Fruit fly (Drosophila melanogaster) whole organism, embryonic: ENCODE results near the gene Atg12.
A peak's percentile ranks its signal among the peaks of the same experiment; 100 is the strongest.

ENCODE experiments used
- Atf-2 ChIP-seq: fragments of 200-800 bp; sonication (Bioruptor generic); optimal IDR thresholded peaks from 2 replicates; lab custom pipeline; 2016; ENCODE audit warnings: missing biosample characterization, missing genetic modification characterization
- CG10267 ChIP-seq: fragments of 200-800 bp; sonication (Bioruptor generic); optimal IDR thresholded peaks from 2 replicates; lab custom pipeline; 2018; ENCODE audit warnings: missing biosample characterization, mild to moderate bottlenecking, missing genetic modification characterization, moderate library complexity
- CG11093 ChIP-seq: fragments of 200-800 bp; sonication (Bioruptor generic); IDR thresholded peaks from 3 replicates; pipeline ENCODE4 v1.3.6; 2022; ENCODE audit warnings: missing biosample characterization, missing genetic modification characterization
- CG12155 ChIP-seq: fragments of 200-800 bp; sonication (Bioruptor generic); optimal IDR thresholded peaks from 3 replicates; lab custom pipeline; 2016; ENCODE audit warnings: missing biosample characterization, missing genetic modification characterization
- CG13123 ChIP-seq: fragments of 200-800 bp; sonication (Bioruptor generic); optimal IDR thresholded peaks from 2 replicates; lab custom pipeline; 2016; ENCODE audit warnings: missing biosample characterization, missing genetic modification characterization
- CG13624 ChIP-seq: fragments of 200-800 bp; sonication (Bioruptor generic); optimal IDR thresholded peaks from 2 replicates; lab custom pipeline; 2016; ENCODE audit warnings: missing biosample characterization, missing genetic modification characterization
- CG15073 ChIP-seq: fragments of 200-800 bp; sonication (Bioruptor generic); optimal IDR thresholded peaks from 2 replicates; lab custom pipeline; 2016; ENCODE audit warnings: missing biosample characterization, missing genetic modification characterization
- CG16815 ChIP-seq: fragments of 200-800 bp; sonication (Bioruptor generic); optimal IDR thresholded peaks from 3 replicates; lab custom pipeline; 2017; ENCODE audit warnings: missing biosample characterization, mild to moderate bottlenecking, missing genetic modification characterization
- CG18262 ChIP-seq: fragments of 200-800 bp; optimal IDR thresholded peaks from 3 replicates; lab custom pipeline; 2019; ENCODE audit warnings: missing biosample characterization, mild to moderate bottlenecking, missing genetic modification characterization, moderate library complexity
- CG31441 ChIP-seq: fragments of 200-800 bp; sonication (Bioruptor generic); IDR thresholded peaks from 2 replicates; pipeline ENCODE4 v1.3.6; 2022; ENCODE audit warnings: missing biosample characterization, missing genetic modification characterization
- CG3407 ChIP-seq: fragments of 200-800 bp; sonication (Bioruptor generic); optimal IDR thresholded peaks from 2 replicates; lab custom pipeline; 2018; ENCODE audit warnings: missing biosample characterization, mild to moderate bottlenecking, missing genetic modification characterization
- CG3838 ChIP-seq: fragments of 200-800 bp; sonication (Bioruptor generic); optimal IDR thresholded peaks from 3 replicates; lab custom pipeline; 2016; ENCODE audit warnings: missing biosample characterization, missing genetic modification characterization
- CG4854 ChIP-seq: fragments of 200-800 bp; sonication (Bioruptor generic); optimal IDR thresholded peaks from 2 replicates; lab custom pipeline; 2016; ENCODE audit warnings: missing biosample characterization, missing genetic modification characterization, inconsistent platforms
- CG5245 ChIP-seq: fragments of 200-800 bp; sonication (Bioruptor generic); optimal IDR thresholded peaks from 3 replicates; lab custom pipeline; 2016; ENCODE audit warnings: missing biosample characterization, missing genetic modification characterization
- CG6689 ChIP-seq: fragments of 200-800 bp; sonication (Bioruptor generic); IDR thresholded peaks from 2 replicates; pipeline ENCODE4 v1.3.6; 2022; ENCODE audit warnings: missing biosample characterization, missing genetic modification characterization
- CG8924 ChIP-seq: fragments of 200-800 bp; optimal IDR thresholded peaks from 3 replicates; lab custom pipeline; 2019; ENCODE audit warnings: missing biosample characterization, mild to moderate bottlenecking, missing genetic modification characterization, moderate library complexity
- CG9797 ChIP-seq: fragments of 200-800 bp; sonication (Bioruptor generic); optimal IDR thresholded peaks from 3 replicates; lab custom pipeline; 2018; ENCODE audit warnings: missing biosample characterization, mild to moderate bottlenecking, missing genetic modification characterization
- Dfd ChIP-seq, 2 experiments: fragments of >200 bp; optimal IDR thresholded peaks; 2 replicates each; lab custom pipeline; 2017; ENCODE audit warnings: missing biosample characterization in 2 of 2, missing genetic modification characterization in 2 of 2
- H15 ChIP-seq: fragments of 200-800 bp; sonication (Bioruptor generic); IDR thresholded peaks from 3 replicates; pipeline ENCODE4 v1.3.6; 2022; ENCODE audit warnings: missing biosample characterization, missing genetic modification characterization
- H2.0 ChIP-seq: fragments of 200-800 bp; sonication (Bioruptor generic); IDR thresholded peaks from 2 replicates; pipeline ENCODE4 v1.3.6; 2022; ENCODE audit warnings: missing biosample characterization, missing genetic modification characterization
- HLHmδ ChIP-seq: fragments of 200-800 bp; sonication (Bioruptor generic); optimal IDR thresholded peaks from 2 replicates; lab custom pipeline; 2018; ENCODE audit warnings: missing biosample characterization, mild to moderate bottlenecking, missing genetic modification characterization, moderate library complexity
- Jarid2 ChIP-seq: fragments of 200-800 bp; sonication (Bioruptor generic); optimal IDR thresholded peaks from 3 replicates; lab custom pipeline; 2017; ENCODE audit warnings: mild to moderate bottlenecking, missing biosample characterization, missing genetic modification reagents, missing genetic modification characterization
- Lim3 ChIP-seq: fragments of 200-800 bp; sonication (Bioruptor generic); IDR thresholded peaks from 2 replicates; pipeline ENCODE4 v1.3.6; 2022; ENCODE audit warnings: missing biosample characterization, missing genetic modification characterization
- Med ChIP-seq: fragments of 200-800 bp; sonication (Bioruptor generic); peaks from one replicate; lab custom pipeline; 2016; ENCODE audit warnings: missing biosample characterization, missing genetic modification characterization, mild to moderate bottlenecking, inconsistent platforms, moderate library complexity
- Meics ChIP-seq: fragments of 200-800 bp; sonication (Bioruptor generic); optimal IDR thresholded peaks from 2 replicates; lab custom pipeline; 2017; ENCODE audit warnings: missing biosample characterization, mild to moderate bottlenecking, missing genetic modification characterization
- Mrtf ChIP-seq: fragments of 200-800 bp; sonication (Bioruptor generic); IDR thresholded peaks from 3 replicates; pipeline ENCODE4 v1.3.6; 2022; ENCODE audit warnings: missing biosample characterization, missing genetic modification characterization
- NC2β ChIP-seq: fragments of 200-800 bp; sonication (Bioruptor generic); optimal IDR thresholded peaks from 2 replicates; lab custom pipeline; 2016; ENCODE audit warnings: missing biosample characterization, missing genetic modification characterization
- NFAT ChIP-seq: fragments of 200-800 bp; sonication (Bioruptor generic); IDR thresholded peaks from 2 replicates; pipeline ENCODE4 v1.3.6; 2022; ENCODE audit warnings: missing biosample characterization, missing genetic modification characterization
- Scr ChIP-seq: fragments of 200-800 bp; sonication (Bioruptor generic); IDR thresholded peaks from 2 replicates; pipeline ENCODE4 v1.3.6; 2022; ENCODE audit warnings: missing biosample characterization, missing genetic modification characterization; ENCODE audit not compliant: partially characterized antibody
- Ssrp ChIP-seq: fragments of 200-800 bp; sonication (Bioruptor generic); optimal IDR thresholded peaks from 2 replicates; lab custom pipeline; 2018; ENCODE audit warnings: missing biosample characterization, mild to moderate bottlenecking, missing genetic modification characterization, moderate library complexity
- Taf1 ChIP-seq: fragments of 200-800 bp; sonication (Bioruptor generic); IDR thresholded peaks from 2 replicates; pipeline ENCODE4 v1.3.6; 2022; ENCODE audit warnings: missing biosample characterization, missing genetic modification characterization
- bab2 ChIP-seq: fragments of 200-800 bp; sonication (Bioruptor generic); optimal IDR thresholded peaks from 2 replicates; lab custom pipeline; 2016; ENCODE audit warnings: missing biosample characterization, missing genetic modification characterization
- bbx ChIP-seq: fragments of 200-800 bp; sonication (Bioruptor generic); IDR thresholded peaks from 2 replicates; pipeline ENCODE4 v1.3.6; 2022; ENCODE audit warnings: missing biosample characterization, missing genetic modification characterization; ENCODE audit not compliant: partially characterized antibody
- bigmax ChIP-seq: fragments of 200-800 bp; sonication (Bioruptor generic); optimal IDR thresholded peaks from 2 replicates; lab custom pipeline; 2018; ENCODE audit warnings: missing biosample characterization, mild to moderate bottlenecking, missing genetic modification characterization
- bowl ChIP-seq: fragments of 200-800 bp; sonication (Bioruptor generic); IDR thresholded peaks from 2 replicates; pipeline ENCODE4 v1.3.6; 2022; ENCODE audit warnings: missing biosample characterization, missing genetic modification characterization
- caup ChIP-seq: fragments of 200-800 bp; sonication (Bioruptor generic); optimal IDR thresholded peaks from 3 replicates; lab custom pipeline; 2017; ENCODE audit warnings: missing biosample characterization, mild to moderate bottlenecking, missing genetic modification characterization, moderate library complexity; ENCODE audit not compliant: severe bottlenecking
- ci ChIP-seq: fragments of 200-800 bp; sonication (Bioruptor generic); IDR thresholded peaks from 3 replicates; pipeline ENCODE4 v1.3.6; 2022; ENCODE audit warnings: missing biosample characterization, missing genetic modification characterization
- ems ChIP-seq: fragments of 200-800 bp; sonication (Bioruptor generic); optimal IDR thresholded peaks from 3 replicates; lab custom pipeline; 2016; ENCODE audit warnings: missing biosample characterization, missing genetic modification characterization
- eve ChIP-seq, 2 experiments: fragments of >200 bp; optimal IDR thresholded peaks; 2 replicates each; lab custom pipeline; 2017; ENCODE audit warnings: missing biosample characterization in 2 of 2, missing genetic modification characterization in 2 of 2
- fd96Cb ChIP-seq: fragments of 200-800 bp; sonication (Bioruptor generic); optimal IDR thresholded peaks from 2 replicates; lab custom pipeline; 2018; ENCODE audit warnings: missing biosample characterization, mild to moderate bottlenecking, missing genetic modification characterization, moderate library complexity
- fru ChIP-seq: fragments of >200 bp; optimal IDR thresholded peaks from 2 replicates; lab custom pipeline; 2017
- insv ChIP-seq, 2 experiments: fragments of 200-800 bp; sonication (Bioruptor generic); optimal IDR thresholded peaks; 3 replicates each; lab custom pipeline; 2016 to 2018; ENCODE audit warnings: missing biosample characterization in 2 of 2, missing genetic modification characterization in 2 of 2
- jigr1 ChIP-seq: fragments of 200-800 bp; sonication (Bioruptor generic); IDR thresholded peaks from 3 replicates; pipeline ENCODE4 v1.3.6; 2022; ENCODE audit warnings: missing biosample characterization, missing genetic modification characterization
- ken ChIP-seq: fragments of 200-800 bp; sonication (Bioruptor generic); IDR thresholded peaks from 3 replicates; pipeline ENCODE4 v1.3.6; 2022; ENCODE audit warnings: missing biosample characterization, missing genetic modification characterization
- lbe ChIP-seq: fragments of 200-800 bp; sonication (Bioruptor generic); optimal IDR thresholded peaks from 2 replicates; lab custom pipeline; 2016; ENCODE audit warnings: missing biosample characterization, mild to moderate bottlenecking, missing genetic modification characterization
- lov ChIP-seq, 2 experiments: fragments of 200-800 bp in 1 of 2; fragments of >200 bp in 1 of 2; sonication (Bioruptor generic) in 1 of 2; IDR thresholded peaks in 1 of 2; optimal IDR thresholded peaks in 1 of 2; 2 replicates in 1 of 2; 3 replicates in 1 of 2; pipeline versions ENCODE4 v1.3.6 to Lab custom; 2017 to 2022; ENCODE audit warnings: missing biosample characterization in 1 of 2, missing genetic modification characterization in 1 of 2
- oc ChIP-seq: fragments of 200-800 bp; sonication (Bioruptor generic); optimal IDR thresholded peaks from 2 replicates; lab custom pipeline; 2018; ENCODE audit warnings: missing biosample characterization, mild to moderate bottlenecking, missing genetic modification characterization, moderate library complexity
- onecut ChIP-seq: fragments of 200-800 bp; sonication (Bioruptor generic); IDR thresholded peaks from 2 replicates; pipeline ENCODE4 v1.3.6; 2022; ENCODE audit warnings: missing biosample characterization, missing genetic modification characterization
- prd ChIP-seq, 3 experiments: fragments of >200 bp in 2 of 3; fragments of 200-800 bp in 1 of 3; sonication (Bioruptor generic) in 1 of 3; optimal IDR thresholded peaks in 2 of 3; IDR thresholded peaks in 1 of 3; 2 replicates in 2 of 3; 3 replicates in 1 of 3; pipeline versions ENCODE4 v1.3.6 to Lab custom; 2017 to 2022; ENCODE audit warnings: missing biosample characterization in 1 of 3, missing genetic modification characterization in 1 of 3
- pros ChIP-seq: fragments of 200-800 bp; sonication (Bioruptor generic); optimal IDR thresholded peaks from 3 replicates; lab custom pipeline; 2019; ENCODE audit warnings: missing biosample characterization, mild to moderate bottlenecking, missing genetic modification characterization, moderate library complexity
- sd ChIP-seq: fragments of 200-800 bp; sonication (Bioruptor generic); optimal IDR thresholded peaks from 3 replicates; lab custom pipeline; 2018; ENCODE audit warnings: missing biosample characterization, mild to moderate bottlenecking, missing genetic modification characterization, moderate library complexity
- yki ChIP-seq: fragments of >200 bp; optimal IDR thresholded peaks from 3 replicates; lab custom pipeline; 2018

Atg12 gene

DNA sequence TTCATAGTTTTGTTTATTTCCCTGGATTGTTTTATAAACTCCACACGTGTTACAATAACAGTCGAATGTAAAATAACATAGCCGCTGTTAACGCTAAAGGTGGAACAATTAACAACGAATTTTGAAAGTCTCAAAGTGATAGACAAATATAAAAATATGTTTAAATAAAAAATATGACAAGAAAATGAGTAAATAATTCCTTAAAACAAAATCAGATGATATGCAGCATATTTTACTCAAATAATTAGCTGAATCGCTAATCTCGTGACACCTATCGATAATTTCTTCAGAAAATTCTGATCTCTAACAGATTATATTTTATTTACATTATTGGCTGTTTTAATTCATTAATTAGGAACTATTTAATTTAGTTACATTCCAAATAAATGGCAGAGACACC, at the start of gene Atg12, which contains the start of gene CG5645 (continued):
- no peak for TF ChIP-seq prd (optimal IDR thresholded peaks at IDR 0.05; lab: Kevin White, UChicago)
- TF ChIP-seq prd (GFP tag; IDR thresholded peaks at IDR 0.05; lab: Robert Waterston, UW): peak; percentile 69; the same call in 2 of the 3 replicates
- TF ChIP-seq Scr (GFP tag; lab: Robert Waterston, UW): peak; percentile 89
- no peak for TF ChIP-seq Ssrp (tag; lab: Kevin White, UChicago)
- TF ChIP-seq CG5245 (GFP tag; lab: Kevin White, UChicago): no peak
- no peak for TF ChIP-seq lov (optimal IDR thresholded peaks at IDR 0.05; lab: Kevin White, UChicago)
- no peak for TF ChIP-seq lov (GFP tag; IDR thresholded peaks at IDR 0.05; lab: Robert Waterston, UW)
- no peak for TF ChIP-seq Jarid2 (GFP tag; lab: Kevin White, UChicago)
- TF ChIP-seq eve (GFP tag; optimal IDR thresholded peaks at IDR 0.05; lab: Kevin White, UChicago): no peak
- TF ChIP-seq NC2β (GFP tag; lab: Kevin White, UChicago): no peak
- no peak for TF ChIP-seq Mrtf (GFP tag; lab: Robert Waterston, UW)
- no peak for TF ChIP-seq sd (tag; lab: Kevin White, UChicago)
- TF ChIP-seq bowl (GFP tag; lab: Robert Waterston, UW): no peak
- peak; percentile 62 for TF ChIP-seq fd96Cb (tag; lab: Kevin White, UChicago)
- TF ChIP-seq ems (GFP tag; lab: Kevin White, UChicago): no peak
- TF ChIP-seq onecut (GFP tag; lab: Robert Waterston, UW): no peak
- TF ChIP-seq bigmax (GFP tag; lab: Kevin White, UChicago): no peak
- peak; percentile 20 for TF ChIP-seq bab2
- TF ChIP-seq CG3407: no peak
- no peak for TF ChIP-seq CG13123 (GFP tag; lab: Kevin White, UChicago)
- TF ChIP-seq Lim3 (GFP tag; lab: Robert Waterston, UW): no peak
- peak; percentile 11; the same call in 1 of the 2 replicates for TF ChIP-seq Taf1 (GFP tag; lab: Robert Waterston, UW)
- peak; percentile 61 for TF ChIP-seq CG8924 (tag; lab: Kevin White, UChicago)
- TF ChIP-seq Dfd (GFP tag; optimal IDR thresholded peaks at IDR 0.05; lab: Kevin White, UChicago): no peak
- no peak for TF ChIP-seq CG15073
- peak; percentile 66 for TF ChIP-seq CG31441
- peak; percentile 63 for TF ChIP-seq CG18262 (tag; lab: Kevin White, UChicago)
- no peak for TF ChIP-seq CG16815
- TF ChIP-seq CG9797 (GFP tag; lab: Kevin White, UChicago): no peak
- no peak for TF ChIP-seq fru
- TF ChIP-seq CG12155 (GFP tag; lab: Kevin White, UChicago): peak; percentile 41
- TF ChIP-seq Meics (GFP tag; lab: Kevin White, UChicago): peak; percentile 58
- no peak for TF ChIP-seq H2.0
- TF ChIP-seq CG3838: no peak
- no peak for TF ChIP-seq pros (GFP tag; lab: Kevin White, UChicago)
- no peak for TF ChIP-seq ken
- no peak for TF ChIP-seq oc (tag; lab: Kevin White, UChicago)
- TF ChIP-seq Atf-2 (GFP tag; lab: Kevin White, UChicago): no peak
- no peak for TF ChIP-seq jigr1 (GFP tag; lab: Robert Waterston, UW)
- TF ChIP-seq H15: no peak; the same call in 2 of the 3 replicates
- peak; percentile 44 for TF ChIP-seq caup (GFP tag; lab: Kevin White, UChicago)
- TF ChIP-seq CG4854 (GFP tag; lab: Kevin White, UChicago): peak; percentile 41
- TF ChIP-seq HLHmδ: no peak
- TF ChIP-seq insv (GFP tag; optimal IDR thresholded peaks at IDR 0.05; lab: Kevin White, UChicago): no peak
- TF ChIP-seq bbx (GFP tag; lab: Robert Waterston, UW): peak; percentile 71
- TF ChIP-seq Med (GFP tag; lab: Kevin White, UChicago): no peak
- TF ChIP-seq lbe (GFP tag; lab: Kevin White, UChicago): peak; percentile 33
- no peak for TF ChIP-seq ci (GFP tag; lab: Robert Waterston, UW)
- no peak for TF ChIP-seq yki
- peak; percentile 78 for TF ChIP-seq CG10267
- TF ChIP-seq CG6689: peak; percentile 34; the same call in 1 of the 2 replicates
- TF ChIP-seq CG13624 (GFP tag; lab: Kevin White, UChicago): no peak
- no peak for TF ChIP-seq NFAT (GFP tag; lab: Robert Waterston, UW)
- TF ChIP-seq CG11093: no peak
